Worm (Caenorhabditis elegans) whole organism, mixed stage, embryonic: Measurements from ENCODE around the gene F54F2.7.

ENCODE experiments used
- M03D4.4 ChIP-seq: sonication (generic microtip); optimal IDR thresholded peaks from 2 replicates; lab custom pipeline; 2017; ENCODE audit warnings: mild to moderate bottlenecking, missing genetic modification characterization, missing compliant biosample characterization
- bed-3 ChIP-seq: fragments of 200-800 bp; sonication (Bioruptor generic); optimal IDR thresholded peaks from 3 replicates; lab custom pipeline; 2018; ENCODE audit warnings: mild to moderate bottlenecking, missing genetic modification characterization, moderate library complexity, missing compliant biosample characterization
- blmp-1 ChIP-seq: fragments of 150-350 bp; optimal IDR thresholded peaks from 2 replicates; lab custom pipeline; 2014; ENCODE audit warnings: missing biosample characterization, missing genetic modification characterization
- ceh-43 ChIP-seq: fragments of 200-800 bp; sonication (Bioruptor generic); optimal IDR thresholded peaks from 2 replicates; lab custom pipeline; 2018; ENCODE audit warnings: mild to moderate bottlenecking, missing genetic modification characterization, moderate library complexity, missing compliant biosample characterization
- ceh-83 ChIP-seq: fragments of 200-800 bp; sonication (Bioruptor generic); optimal IDR thresholded peaks from 2 replicates; lab custom pipeline; 2018; ENCODE audit warnings: mild to moderate bottlenecking, missing genetic modification characterization, missing compliant biosample characterization
- cnd-1 ChIP-seq: fragments of 200-800 bp; sonication (Bioruptor generic); optimal IDR thresholded peaks from 2 replicates; lab custom pipeline; 2018; ENCODE audit warnings: mild to moderate bottlenecking, missing genetic modification characterization, missing compliant biosample characterization
- drap-1 ChIP-seq: fragments of 200-800 bp; sonication (Bioruptor generic); optimal IDR thresholded peaks from 3 replicates; lab custom pipeline; 2018; ENCODE audit warnings: mild to moderate bottlenecking, missing genetic modification characterization, missing compliant biosample characterization
- elt-1 ChIP-seq: sonication (generic microtip); optimal IDR thresholded peaks from 2 replicates; lab custom pipeline; 2017; ENCODE audit warnings: missing genetic modification characterization, mild to moderate bottlenecking, missing compliant biosample characterization, antibody characterized with exemption, moderate library complexity, borderline replicate concordance; ENCODE audit not compliant: insufficient read depth
- elt-3 ChIP-seq: fragments of 150-350 bp; optimal IDR thresholded peaks from 2 replicates; lab custom pipeline; 2014; ENCODE audit warnings: missing biosample characterization, missing genetic modification characterization
- flh-1 ChIP-seq: fragments of 200-800 bp; sonication (Bioruptor generic); optimal IDR thresholded peaks from 2 replicates; lab custom pipeline; 2018; ENCODE audit warnings: mild to moderate bottlenecking, missing genetic modification characterization, moderate library complexity, missing compliant biosample characterization
- ham-2 ChIP-seq: fragments of 200-800 bp; sonication (Bioruptor generic); optimal IDR thresholded peaks from 2 replicates; lab custom pipeline; 2018; ENCODE audit warnings: mild to moderate bottlenecking, missing genetic modification characterization, missing compliant biosample characterization
- hlh-1 ChIP-seq: fragments of 150-350 bp; optimal IDR thresholded peaks from 2 replicates; lab custom pipeline; 2014; ENCODE audit warnings: missing biosample characterization, missing genetic modification reagents, missing genetic modification characterization
- lin-13 ChIP-seq: fragments of 150-350 bp; optimal IDR thresholded peaks from 2 replicates; lab custom pipeline; 2014; ENCODE audit warnings: missing biosample characterization, missing genetic modification characterization
- lin-32 ChIP-seq: fragments of 200-800 bp; sonication (Bioruptor generic); optimal IDR thresholded peaks from 2 replicates; lab custom pipeline; 2018; ENCODE audit warnings: mild to moderate bottlenecking, missing genetic modification characterization, missing compliant biosample characterization
- lsy-2 ChIP-seq: fragments of 150-350 bp; optimal IDR thresholded peaks from 2 replicates; lab custom pipeline; 2014; ENCODE audit warnings: missing biosample characterization, missing genetic modification characterization
- mab-5 ChIP-seq: fragments of 150-350 bp; optimal IDR thresholded peaks from 2 replicates; lab custom pipeline; 2014; ENCODE audit warnings: missing biosample characterization, missing genetic modification characterization
- mep-1 ChIP-seq: fragments of 150-350 bp; optimal IDR thresholded peaks from 2 replicates; lab custom pipeline; 2017; ENCODE audit warnings: missing biosample characterization, missing genetic modification reagents, missing genetic modification characterization, inconsistent platforms
- mls-2 ChIP-seq: sonication (generic microtip); optimal IDR thresholded peaks from 2 replicates; lab custom pipeline; 2016; ENCODE audit warnings: mild to moderate bottlenecking, missing genetic modification characterization, moderate library complexity, missing compliant biosample characterization
- nhr-12 ChIP-seq: fragments of 150-350 bp; optimal IDR thresholded peaks from 2 replicates; lab custom pipeline; 2014; ENCODE audit warnings: missing biosample characterization, missing genetic modification characterization
- nhr-2 ChIP-seq: fragments of 150-350 bp; optimal IDR thresholded peaks from 2 replicates; lab custom pipeline; 2014; ENCODE audit warnings: missing biosample characterization, missing genetic modification characterization
- nhr-28 ChIP-seq: fragments of 150-350 bp; optimal IDR thresholded peaks from 2 replicates; lab custom pipeline; 2014; ENCODE audit warnings: missing biosample characterization, missing genetic modification characterization
- nhr-76 ChIP-seq: sonication (generic microtip); optimal IDR thresholded peaks from 2 replicates; lab custom pipeline; 2017; ENCODE audit warnings: missing biosample characterization, missing genetic modification characterization
- pha-4 ChIP-seq: fragments of 150-350 bp; optimal IDR thresholded peaks from 2 replicates; lab custom pipeline; 2018; ENCODE audit warnings: missing biosample characterization, missing genetic modification reagents, missing genetic modification characterization
- sem-2 ChIP-seq: fragments of 200-800 bp; sonication (Bioruptor generic); optimal IDR thresholded peaks from 2 replicates; lab custom pipeline; 2018; ENCODE audit warnings: mild to moderate bottlenecking, missing genetic modification characterization, missing compliant biosample characterization
- sptf-1 ChIP-seq: sonication (generic microtip); optimal IDR thresholded peaks from 2 replicates; lab custom pipeline; 2017; ENCODE audit warnings: mild to moderate bottlenecking, missing genetic modification characterization, moderate library complexity, missing compliant biosample characterization
- tbx-8 ChIP-seq: fragments of 200-800 bp; sonication (Bioruptor generic); optimal IDR thresholded peaks from 2 replicates; lab custom pipeline; 2018; ENCODE audit warnings: mild to moderate bottlenecking, missing genetic modification characterization, moderate library complexity, missing compliant biosample characterization
- unc-120 ChIP-seq: sonication (generic microtip); optimal IDR thresholded peaks from 2 replicates; lab custom pipeline; 2017; ENCODE audit warnings: missing genetic modification characterization, missing compliant biosample characterization; ENCODE audit not compliant: poor library complexity, severe bottlenecking
- unc-39 ChIP-seq: fragments of 150-350 bp; optimal IDR thresholded peaks from 2 replicates; lab custom pipeline; 2014; ENCODE audit warnings: missing biosample characterization, missing genetic modification characterization
- unc-62 ChIP-seq: fragments of 150-350 bp; optimal IDR thresholded peaks from 2 replicates; lab custom pipeline; 2014; ENCODE audit warnings: missing biosample characterization, missing genetic modification reagents, missing genetic modification characterization
- zip-8 ChIP-seq: fragments of 150-350 bp; optimal IDR thresholded peaks from 2 replicates; lab custom pipeline; 2014; ENCODE audit warnings: missing biosample characterization, missing genetic modification characterization
- ztf-11 ChIP-seq: fragments of 150-350 bp; optimal IDR thresholded peaks from 2 replicates; lab custom pipeline; 2014; ENCODE audit warnings: missing biosample characterization, missing genetic modification characterization

The F54F2.7 gene

ce11 chrIII:8786077-8786476, 21.1 kb downstream of the F54F2.7 start, which contains the start of gene K02D10.8:
K02D10.8 (plus strand) TSS chrIII:8786377.
- TF ChIP-seq mep-1 (tag; lab: Kevin White, UChicago), result no peak
- TF ChIP-seq ceh-83 (GFP tag; lab: Kevin White, UChicago), result no peak
- no peak for TF ChIP-seq ztf-11 (tag; lab: Kevin White, UChicago)
- TF ChIP-seq nhr-12 (tag; lab: Kevin White, UChicago), result no peak
- TF ChIP-seq, all 35 proteins: peak for 0

ce11 chrIII:8785426-8785825, 21.7 kb downstream of the F54F2.7 start:
- TF ChIP-seq nhr-28 (tag; lab: Kevin White, UChicago) (no peak), unc-39 (tag; lab: Kevin White, UChicago) (no peak), sem-2 (GFP tag; lab: Kevin White, UChicago) (no peak), sptf-1 (tag; lab: Kevin White, UChicago) (no peak), cnd-1 (no peak), lin-32 (GFP tag; lab: Kevin White, UChicago) (no peak), mab-5 (no peak), bed-3 (GFP tag; lab: Kevin White, UChicago) (no peak), ceh-83 (GFP tag; lab: Kevin White, UChicago) (no peak)

- TF ChIP-seq sptf-1 (tag; lab: Kevin White, UChicago) (no peak), unc-39 (tag; lab: Kevin White, UChicago) (no peak), M03D4.4 (tag; lab: Kevin White, UChicago) (no peak), blmp-1 (tag; lab: Kevin White, UChicago) (no peak), pha-4 (tag; lab: Kevin White, UChicago) (no peak), nhr-2 (tag; lab: Kevin White, UChicago) (no peak), drap-1 (GFP tag; lab: Kevin White, UChicago) (no peak), ham-2 (no peak), sem-2 (GFP tag; lab: Kevin White, UChicago) (no peak), mls-2 (no peak), ztf-11 (tag; lab: Kevin White, UChicago) (no peak), tbx-8 (GFP tag; lab: Kevin White, UChicago) (no peak), nhr-76 (tag; lab: Kevin White, UChicago) (no peak), unc-120 (tag; lab: Kevin White, UChicago) (no peak), ceh-43 (GFP tag; lab: Kevin White, UChicago) (no peak), zip-8 (tag; lab: Kevin White, UChicago) (no peak), lin-13 (no peak), elt-3 (tag; lab: Kevin White, UChicago) (no peak)
Measured at ce11 chrIII:8784500-8784899, 22.6 kb downstream of the F54F2.7 start.

ce11 chrIII:8782744-8783143, 24.4 kb downstream of the F54F2.7 start:
- no peak for TF ChIP-seq M03D4.4 (tag; lab: Kevin White, UChicago)
- no peak for TF ChIP-seq elt-1
- TF ChIP-seq zip-8 (tag; lab: Kevin White, UChicago), result no peak
- no peak for TF ChIP-seq lsy-2 (tag; lab: Kevin White, UChicago)
- TF ChIP-seq lin-13, result no peak
- TF ChIP-seq unc-120 (tag; lab: Kevin White, UChicago), result no peak
- no peak for TF ChIP-seq sptf-1 (tag; lab: Kevin White, UChicago)
- TF ChIP-seq pha-4 (tag; lab: Kevin White, UChicago), result no peak
- no peak for TF ChIP-seq hlh-1 (tag; lab: Kevin White, UChicago)
- TF ChIP-seq nhr-76 (tag; lab: Kevin White, UChicago), result no peak
- no peak for TF ChIP-seq unc-62 (GFP tag; lab: Kevin White, UChicago)
- TF ChIP-seq mab-5, result no peak
- no peak for TF ChIP-seq mls-2
- no peak for TF ChIP-seq flh-1

ce11 chrIII:8782080-8782479, 25.1 kb downstream of the F54F2.7 start:
- no peak for TF ChIP-seq nhr-2 (tag; lab: Kevin White, UChicago)
- TF ChIP-seq elt-1, result no peak
- peak; percentile 19 for TF ChIP-seq hlh-1 (tag; lab: Kevin White, UChicago)
- no peak for TF ChIP-seq mep-1 (tag; lab: Kevin White, UChicago)
